Worm (Caenorhabditis elegans) whole organism, midembryonic: ENCODE measurements around the gene K02F6.5.

Experiments
- T22C8.4 ChIP-seq: fragments of 200-800 bp; sonication (Bioruptor generic); IDR thresholded peaks from 2 replicates; pipeline ENCODE4 v1.3.6; 2022; ENCODE audit warnings: missing genetic modification characterization, missing compliant biosample characterization
- cog-1 ChIP-seq: sonication (generic microtip); optimal IDR thresholded peaks from 2 replicates; lab custom pipeline; 2016; ENCODE audit warnings: missing genetic modification characterization, missing compliant biosample characterization
- flt-1 ChIP-seq: fragments of 200-800 bp; sonication (Bioruptor generic); IDR thresholded peaks from 2 replicates; pipeline ENCODE4 v1.3.6; 2022; ENCODE audit warnings: missing genetic modification characterization, missing compliant biosample characterization
- klf-2 ChIP-seq: fragments of 200-800 bp; sonication (Bioruptor generic); conservative IDR thresholded peaks from 2 replicates; pipeline ENCODE4 v1.3.6; 2022; ENCODE audit warnings: missing genetic modification reagents, missing genetic modification characterization, missing compliant biosample characterization
- med-1 ChIP-seq: sonication (generic microtip); optimal IDR thresholded peaks from 2 replicates; lab custom pipeline; 2017; ENCODE audit warnings: missing genetic modification characterization, mild to moderate bottlenecking, missing compliant biosample characterization, antibody characterized with exemption, missing genetic modification reagents; ENCODE audit not compliant: insufficient read depth
- ref-1 ChIP-seq: fragments of 200-800 bp; sonication (Bioruptor generic); conservative IDR thresholded peaks from 2 replicates; pipeline ENCODE4 v1.3.6; 2022; ENCODE audit warnings: missing genetic modification reagents, missing genetic modification characterization, missing compliant biosample characterization
- tab-1 ChIP-seq: fragments of 200-800 bp; sonication (Bioruptor generic); IDR thresholded peaks from 2 replicates; pipeline ENCODE4 v1.3.6; 2022; ENCODE audit warnings: missing genetic modification characterization, missing compliant biosample characterization
- ztf-23 ChIP-seq: fragments of 200-800 bp; sonication (Bioruptor generic); IDR thresholded peaks from 2 replicates; pipeline ENCODE4 v1.3.6; 2022; ENCODE audit warnings: missing genetic modification reagents, missing genetic modification characterization, missing compliant biosample characterization
- ztf-29 ChIP-seq: fragments of 200-800 bp; sonication (Bioruptor generic); IDR thresholded peaks from 2 replicates; pipeline ENCODE4 v1.3.6; 2022; ENCODE audit warnings: missing genetic modification reagents, missing genetic modification characterization, missing compliant biosample characterization

ce11 chrII:2504431-2504928 lies 30.1 kb upstream of the K02F6.5 start, which contains the start of gene gbas-1:
- TF ChIP-seq med-1 (GFP tag; lab: Kevin White, UChicago), result no peak
- no peak for TF ChIP-seq tab-1 (GFP tag; lab: Robert Waterston, UW)
- no peak for TF ChIP-seq cog-1 (tag; lab: Kevin White, UChicago)
- TF ChIP-seq klf-2, result no peak
- no peak for TF ChIP-seq ztf-29 (GFP tag; lab: Robert Waterston, UW)
- no peak for TF ChIP-seq ref-1 (GFP tag; lab: Robert Waterston, UW)
- no peak for TF ChIP-seq T22C8.4 (GFP tag; lab: Robert Waterston, UW)
- TF ChIP-seq flt-1 (GFP tag; lab: Robert Waterston, UW), result no peak
- no peak for TF ChIP-seq ztf-23
